Worm (Caenorhabditis elegans) whole organism, dauer: ENCODE data around the gene crn-2.

Source experiments
- unc-62 ChIP-seq: sonication (generic microtip); optimal IDR thresholded peaks from 2 replicates; lab custom pipeline; 2017; ENCODE audit warnings: missing biosample characterization, missing genetic modification reagents, missing genetic modification characterization

Gene crn-2

ce11 chrV:5594315-5594714, at the start of gene crn-2:
TSS of gene crn-2 (plus strand) at chrV:5594615.
- TF ChIP-seq unc-62 (GFP tag; lab: Kevin White, UChicago), result no peak

ce11 chrV:5548051-5548450, 46.4 kb upstream of the crn-2 start, which contains the start of gene ugt-48:
TSS of gene ugt-48 (minus strand) at chrV:5548062.
- no peak for TF ChIP-seq unc-62 (GFP tag; lab: Kevin White, UChicago)

- TF ChIP-seq unc-62 (GFP tag; lab: Kevin White, UChicago), result no peak
Measured at ce11 chrV:5548497-5548896, 45.9 kb upstream of the crn-2 start.

- TF ChIP-seq unc-62 (GFP tag; lab: Kevin White, UChicago), result no peak
Measured at ce11 chrV:5558590-5558989, 35.8 kb upstream of the crn-2 start, which contains the start of gene glb-5. TSS of gene glb-5 (plus strand) at chrV:5558890.

- no peak for TF ChIP-seq unc-62 (GFP tag; lab: Kevin White, UChicago)
Measured at ce11 chrV:5559882-5560281, 34.5 kb upstream of the crn-2 start.

- no peak for TF ChIP-seq unc-62 (GFP tag; lab: Kevin White, UChicago)
Measured at ce11 chrV:5567119-5567518, 27.3 kb upstream of the crn-2 start, which contains the start of gene C18C4.7. TSS of gene C18C4.7 (minus strand) at chrV:5567219.

- no peak for TF ChIP-seq unc-62 (GFP tag; lab: Kevin White, UChicago)
Measured at ce11 chrV:5570433-5570832, 24.0 kb upstream of the crn-2 start, which contains the start of gene glb-6. TSS of gene glb-6 (minus strand) at chrV:5570533.

ce11 chrV:5571691-5572090, 22.7 kb upstream of the crn-2 start:
- TF ChIP-seq unc-62 (GFP tag; lab: Kevin White, UChicago), result no peak

ce11 chrV:5576008-5576407, 18.4 kb upstream of the crn-2 start:
- no peak for TF ChIP-seq unc-62 (GFP tag; lab: Kevin White, UChicago)

- no peak for TF ChIP-seq unc-62 (GFP tag; lab: Kevin White, UChicago)
Measured at ce11 chrV:5579666-5580065, 14.7 kb upstream of the crn-2 start.

ce11 chrV:5580517-5580916, 13.9 kb upstream of the crn-2 start:
- no peak for TF ChIP-seq unc-62 (GFP tag; lab: Kevin White, UChicago)

ce11 chrV:5581312-5581711, 13.1 kb upstream of the crn-2 start, which contains the start of gene klc-2:
TSS of gene klc-2 (minus strand) at chrV:5581412.
- no peak for TF ChIP-seq unc-62 (GFP tag; lab: Kevin White, UChicago)

- no peak for TF ChIP-seq unc-62 (GFP tag; lab: Kevin White, UChicago)
Measured at ce11 chrV:5582308-5582707, 12.1 kb upstream of the crn-2 start.

ce11 chrV:5582860-5583259, 11.6 kb upstream of the crn-2 start:
- TF ChIP-seq unc-62 (GFP tag; lab: Kevin White, UChicago), result no peak

ce11 chrV:5584293-5584776, 10.1 kb upstream of the crn-2 start, which contains the start of gene pas-6:
TSS of gene pas-6 (minus strand) at chrV:5584343.
- no peak for TF ChIP-seq unc-62 (GFP tag; lab: Kevin White, UChicago)

- TF ChIP-seq unc-62 (GFP tag; lab: Kevin White, UChicago), result no peak
Measured at ce11 chrV:5584833-5585232, 9.6 kb upstream of the crn-2 start, which contains the start of gene CD4.11. TSS of gene CD4.11 (plus strand) at chrV:5585133.

ce11 chrV:5587042-5587441, 7.4 kb upstream of the crn-2 start:
- no peak for TF ChIP-seq unc-62 (GFP tag; lab: Kevin White, UChicago)
